Worm (Caenorhabditis elegans) whole organism, young adult: ENCODE data around the gene tsn-1.

ENCODE experiments used
- B0035.1 ChIP-seq: sonication (generic microtip); optimal IDR thresholded peaks from 2 replicates; lab custom pipeline; 2016; ENCODE audit warnings: missing genetic modification characterization, mild to moderate bottlenecking, missing compliant biosample characterization, missing genotype, missing genetic modification reagents
- C17E4.6 ChIP-seq: fragments of 200-800 bp; sonication (Bioruptor generic); IDR thresholded peaks from 2 replicates; pipeline ENCODE4 v1.3.6; 2022; ENCODE audit warnings: missing genetic modification reagents, missing genetic modification characterization, missing compliant biosample characterization
- D2030.7 ChIP-seq: fragments of 200-800 bp; sonication (Bioruptor generic); IDR thresholded peaks from 2 replicates; pipeline ENCODE4 v1.3.6; 2022; ENCODE audit warnings: missing genetic modification reagents, missing genetic modification characterization, missing compliant biosample characterization
- F33H1.4 ChIP-seq: fragments of 200-800 bp; sonication (Bioruptor generic); IDR thresholded peaks from 2 replicates; pipeline ENCODE4 v1.3.6; 2022; ENCODE audit warnings: missing genetic modification reagents, missing genetic modification characterization, missing compliant biosample characterization
- F49E8.2 ChIP-seq: sonication (generic microtip); optimal IDR thresholded peaks from 3 replicates; lab custom pipeline; 2017; ENCODE audit warnings: missing genetic modification characterization, mild to moderate bottlenecking, missing compliant biosample characterization, antibody characterized with exemption, moderate library complexity; ENCODE audit not compliant: insufficient read depth
- F52B5.7 ChIP-seq: sonication (generic microtip); optimal IDR thresholded peaks from 2 replicates; lab custom pipeline; 2016; ENCODE audit warnings: mild to moderate bottlenecking, missing genetic modification characterization, missing compliant biosample characterization
- Y53G8AR.9 ChIP-seq: fragments of 200-800 bp; sonication (Bioruptor generic); conservative IDR thresholded peaks from 2 replicates; pipeline ENCODE4 v1.3.6; 2022; ENCODE audit warnings: missing genetic modification reagents, missing genetic modification characterization, missing compliant biosample characterization
- Y67H2A.10 ChIP-seq: fragments of 200-800 bp; sonication (Bioruptor generic); conservative IDR thresholded peaks from 2 replicates; pipeline ENCODE4 v1.3.6; 2022; ENCODE audit warnings: missing genetic modification reagents, missing genetic modification characterization, missing compliant biosample characterization
- Y95B8A.8 ChIP-seq: fragments of 200-800 bp; sonication (Bioruptor generic); IDR thresholded peaks from 2 replicates; pipeline ENCODE4 v1.3.6; 2022; ENCODE audit warnings: missing genetic modification reagents, missing genetic modification characterization, missing compliant biosample characterization
- akir-1 ChIP-seq: fragments of 200-800 bp; sonication (Bioruptor generic); optimal IDR thresholded peaks from 2 replicates; lab custom pipeline; 2018; ENCODE audit warnings: mild to moderate bottlenecking, missing genetic modification characterization, moderate library complexity, missing compliant biosample characterization
- aptf-2 ChIP-seq: fragments of 200-800 bp; sonication (Bioruptor generic); conservative IDR thresholded peaks from 2 replicates; pipeline ENCODE4 v1.3.6; 2022; ENCODE audit warnings: missing genetic modification reagents, missing genetic modification characterization, missing compliant biosample characterization
- aptf-3 ChIP-seq: fragments of 200-800 bp; sonication (Bioruptor generic); IDR thresholded peaks from 2 replicates; pipeline ENCODE4 v1.3.6; 2022; ENCODE audit warnings: missing genetic modification characterization, missing compliant biosample characterization
- athp-1 ChIP-seq: sonication (generic microtip); optimal IDR thresholded peaks from 2 replicates; lab custom pipeline; 2017; ENCODE audit warnings: mild to moderate bottlenecking, missing genetic modification characterization, missing compliant biosample characterization
- attf-6 ChIP-seq: fragments of 200-800 bp; sonication (Bioruptor generic); IDR thresholded peaks from 2 replicates; pipeline ENCODE4 v1.3.6; 2022; ENCODE audit warnings: missing genetic modification reagents, missing genetic modification characterization, missing compliant biosample characterization
- cebp-1 ChIP-seq, 2 experiments: fragments of 200-800 bp in 1 of 2; sonication (Bioruptor generic) in 1 of 2; sonication (generic microtip) in 1 of 2; IDR thresholded peaks in 1 of 2; optimal IDR thresholded peaks in 1 of 2; 2 replicates each; pipeline versions ENCODE4 v1.3.6 to Lab custom; 2017 to 2022; ENCODE audit warnings: missing compliant biosample characterization in 2 of 2, missing genetic modification characterization in 2 of 2, mild to moderate bottlenecking in 1 of 2, missing genetic modification reagents in 1 of 2, moderate library complexity in 1 of 2
- cebp-2 ChIP-seq: fragments of 200-800 bp; sonication (Bioruptor generic); IDR thresholded peaks from 2 replicates; pipeline ENCODE4 v1.3.6; 2022; ENCODE audit warnings: missing genetic modification characterization, missing compliant biosample characterization
- ceh-58 ChIP-seq: fragments of 200-800 bp; sonication (Bioruptor generic); IDR thresholded peaks from 2 replicates; pipeline ENCODE4 v1.3.6; 2022; ENCODE audit warnings: missing genetic modification characterization, missing compliant biosample characterization
- ceh-91 ChIP-seq: fragments of 200-800 bp; sonication (Bioruptor generic); IDR thresholded peaks from 2 replicates; pipeline ENCODE4 v1.3.6; 2022; ENCODE audit warnings: missing genetic modification reagents, missing genetic modification characterization, missing compliant biosample characterization
- die-1 ChIP-seq: sonication (generic microtip); optimal IDR thresholded peaks from 2 replicates; lab custom pipeline; 2016; ENCODE audit warnings: missing genotype, mild to moderate bottlenecking, missing genetic modification characterization, missing compliant biosample characterization
- dpl-1 ChIP-seq: fragments of 150-350 bp; optimal IDR thresholded peaks from 2 replicates; lab custom pipeline; 2014; ENCODE audit warnings: missing biosample characterization, missing genetic modification reagents, missing genetic modification characterization
- egl-18 ChIP-seq: fragments of 200-800 bp; sonication (Bioruptor generic); IDR thresholded peaks from 2 replicates; pipeline ENCODE4 v1.3.6; 2022; ENCODE audit warnings: missing genetic modification reagents, missing genetic modification characterization, missing compliant biosample characterization
- egl-44 ChIP-seq: fragments of 200-800 bp; sonication (Bioruptor generic); IDR thresholded peaks from 2 replicates; pipeline ENCODE4 v1.3.6; 2022; ENCODE audit warnings: missing genetic modification reagents, missing genetic modification characterization, missing compliant biosample characterization
- egrh-3 ChIP-seq: fragments of 200-800 bp; sonication (Bioruptor generic); IDR thresholded peaks from 2 replicates; pipeline ENCODE4 v1.3.6; 2022; ENCODE audit warnings: missing genetic modification reagents, missing genetic modification characterization, missing compliant biosample characterization
- hlh-26 ChIP-seq: fragments of 200-800 bp; sonication (Bioruptor generic); conservative IDR thresholded peaks from 2 replicates; pipeline ENCODE4 v1.3.6; 2022; ENCODE audit warnings: missing genetic modification reagents, missing genetic modification characterization, missing compliant biosample characterization
- hmg-1.2 ChIP-seq: fragments of 200-800 bp; sonication (Bioruptor generic); IDR thresholded peaks from 2 replicates; pipeline ENCODE4 v1.3.6; 2022; ENCODE audit warnings: missing genetic modification reagents, missing genetic modification characterization, missing compliant biosample characterization
- hsf-1 ChIP-seq: fragments of 200-800 bp; sonication (Bioruptor generic); IDR thresholded peaks from 2 replicates; pipeline ENCODE4 v1.3.6; 2022; ENCODE audit warnings: missing genetic modification reagents, missing genetic modification characterization, missing compliant biosample characterization
- lag-1 ChIP-seq: fragments of 200-800 bp; sonication (Bioruptor generic); IDR thresholded peaks from 2 replicates; pipeline ENCODE4 v1.3.6; 2022; ENCODE audit warnings: missing genetic modification reagents, missing genetic modification characterization, missing compliant biosample characterization
- lin-35 ChIP-seq, 3 experiments: fragments of 150-350 bp in 2 of 3; sonication (generic microtip) in 1 of 3; optimal IDR thresholded peaks; 2 replicates each; lab custom pipeline; 2014 to 2018; ENCODE audit warnings: missing biosample characterization in 3 of 3, missing genetic modification characterization in 3 of 3, missing genetic modification reagents in 3 of 3
- lsl-1 ChIP-seq: fragments of 200-800 bp; sonication (Bioruptor generic); optimal IDR thresholded peaks from 2 replicates; lab custom pipeline; 2018; ENCODE audit warnings: mild to moderate bottlenecking, missing genetic modification characterization, moderate library complexity, missing compliant biosample characterization
- madf-3 ChIP-seq: fragments of 200-800 bp; sonication (Bioruptor generic); IDR thresholded peaks from 2 replicates; pipeline ENCODE4 v1.3.6; 2022; ENCODE audit warnings: missing genetic modification reagents, missing genetic modification characterization, missing compliant biosample characterization
- madf-6 ChIP-seq: fragments of 200-800 bp; sonication (Bioruptor generic); IDR thresholded peaks from 2 replicates; pipeline ENCODE4 v1.3.6; 2022; ENCODE audit warnings: missing genetic modification reagents, missing genetic modification characterization, missing compliant biosample characterization
- madf-8 ChIP-seq: fragments of 200-800 bp; sonication (Bioruptor generic); conservative IDR thresholded peaks from 2 replicates; pipeline ENCODE4 v1.3.6; 2022; ENCODE audit warnings: missing genetic modification reagents, missing genetic modification characterization, missing compliant biosample characterization
- nhr-120 ChIP-seq: fragments of 200-800 bp; sonication (Bioruptor generic); IDR thresholded peaks from 2 replicates; pipeline ENCODE4 v1.3.6; 2022; ENCODE audit warnings: missing genetic modification characterization, missing compliant biosample characterization
- nhr-179 ChIP-seq: sonication (generic microtip); optimal IDR thresholded peaks from 2 replicates; lab custom pipeline; 2016; ENCODE audit warnings: mild to moderate bottlenecking, missing genetic modification characterization, missing compliant biosample characterization
- rcor-1 ChIP-seq: fragments of 200-800 bp; sonication (Bioruptor generic); IDR thresholded peaks from 2 replicates; pipeline ENCODE4 v1.3.6; 2022; ENCODE audit warnings: missing genetic modification reagents, missing genetic modification characterization, missing compliant biosample characterization
- rec-8 ChIP-seq, 2 experiments: sonication (generic microtip); optimal IDR thresholded peaks; 2 replicates each; lab custom pipeline; 2016; ENCODE audit warnings: mild to moderate bottlenecking in 2 of 2, missing genetic modification characterization in 2 of 2, missing genetic modification reagents in 2 of 2, missing genotype in 2 of 2, missing biosample characterization in 1 of 2, missing compliant biosample characterization in 1 of 2, moderate library complexity in 1 of 2
- snpc-4 ChIP-seq, 5 experiments: fragments of 150-350 bp in 1 of 5; sonication (generic microtip) in 4 of 5; optimal IDR thresholded peaks; 2 replicates each; lab custom pipeline; 2014 to 2018; ENCODE audit warnings: missing genetic modification characterization in 5 of 5, missing biosample characterization in 3 of 5, antibody characterized with exemption in 2 of 5, mild to moderate bottlenecking in 2 of 5, missing compliant biosample characterization in 2 of 5, missing genotype in 2 of 5, moderate library complexity in 2 of 5, missing genetic modification reagents in 1 of 5
- sptf-2 ChIP-seq: fragments of 200-800 bp; sonication (Bioruptor generic); optimal IDR thresholded peaks from 2 replicates; lab custom pipeline; 2018; ENCODE audit warnings: mild to moderate bottlenecking, missing genetic modification characterization, missing compliant biosample characterization
- tlf-1 ChIP-seq: fragments of 200-800 bp; sonication (Bioruptor generic); optimal IDR thresholded peaks from 2 replicates; lab custom pipeline; 2018; ENCODE audit warnings: mild to moderate bottlenecking, missing genetic modification characterization, missing compliant biosample characterization
- xnd-1 ChIP-seq: sonication (generic microtip); optimal IDR thresholded peaks from 2 replicates; lab custom pipeline; 2016; ENCODE audit warnings: missing genotype, missing genetic modification reagents, missing genetic modification characterization, missing compliant biosample characterization
- zim-3 ChIP-seq: sonication (generic microtip); optimal IDR thresholded peaks from 2 replicates; lab custom pipeline; 2017; ENCODE audit warnings: mild to moderate bottlenecking, missing genetic modification characterization, moderate library complexity, missing compliant biosample characterization
- ztf-26 ChIP-seq: sonication (generic microtip); optimal IDR thresholded peaks from 2 replicates; lab custom pipeline; 2017; ENCODE audit warnings: missing genetic modification characterization, missing compliant biosample characterization
- ztf-28 ChIP-seq: fragments of 200-800 bp; sonication (Bioruptor generic); IDR thresholded peaks from 2 replicates; pipeline ENCODE4 v1.3.6; 2022; ENCODE audit warnings: missing genetic modification reagents, missing genetic modification characterization, missing compliant biosample characterization
- ztf-3 ChIP-seq: fragments of 200-800 bp; sonication (Bioruptor generic); optimal IDR thresholded peaks from 2 replicates; lab custom pipeline; 2018; ENCODE audit warnings: mild to moderate bottlenecking, missing genetic modification characterization, missing compliant biosample characterization
- ztf-6 ChIP-seq: fragments of 200-800 bp; sonication (Bioruptor generic); IDR thresholded peaks from 2 replicates; pipeline ENCODE4 v1.3.6; 2022; ENCODE audit warnings: missing genetic modification reagents, missing genetic modification characterization, missing compliant biosample characterization

The tsn-1 gene

ce11 chrII:4703011-4703410 lies 3.6 kb upstream of the tsn-1 start (continued):
- TF ChIP-seq F33H1.4 (GFP tag; lab: Robert Waterston, UW) (peak; percentile 36; the same call in 1 of the 2 replicates), athp-1 (tag; lab: Kevin White, UChicago) (peak; percentile 2), hmg-1.2 (peak; percentile 45), madf-8 (GFP tag; lab: Robert Waterston, UW) (peak; percentile 66), tlf-1 (GFP tag; lab: Kevin White, UChicago) (peak; percentile 64), lin-35 (GFP tag; optimal IDR thresholded peaks at IDR 0.05; lab: Kevin White, UChicago) (peak in 1 of 3 experiments; percentile 36), ztf-6 (no peak), lsl-1 (GFP tag; lab: Kevin White, UChicago) (peak; percentile 55), Y95B8A.8 (GFP tag; lab: Robert Waterston, UW) (no peak; the same call in none of the 2 replicates), madf-6 (peak; percentile 78), ztf-28 (GFP tag; lab: Robert Waterston, UW) (no peak), nhr-120 (GFP tag; lab: Robert Waterston, UW) (no peak), madf-3 (peak; percentile 76), nhr-179 (tag; lab: Kevin White, UChicago) (no peak), egl-18 (GFP tag; lab: Robert Waterston, UW) (no peak), egl-44 (GFP tag; lab: Robert Waterston, UW) (no peak), xnd-1 (tag; lab: Kevin White, UChicago) (peak; percentile 13), Y53G8AR.9 (GFP tag; lab: Robert Waterston, UW) (peak; percentile 83), rec-8 (tag; optimal IDR thresholded peaks at IDR 0.05; lab: Kevin White, UChicago) (no peak), hsf-1 (GFP tag; lab: Robert Waterston, UW) (peak; percentile 80), sptf-2 (GFP tag; lab: Kevin White, UChicago) (no peak), rcor-1 (GFP tag; lab: Robert Waterston, UW) (peak; percentile 77), D2030.7 (GFP tag; lab: Robert Waterston, UW) (peak; percentile 57), aptf-3 (GFP tag; lab: Robert Waterston, UW) (no peak), lag-1 (GFP tag; lab: Robert Waterston, UW) (no peak), C17E4.6 (peak; percentile 51; the same call in 1 of the 2 replicates)

DNA sequence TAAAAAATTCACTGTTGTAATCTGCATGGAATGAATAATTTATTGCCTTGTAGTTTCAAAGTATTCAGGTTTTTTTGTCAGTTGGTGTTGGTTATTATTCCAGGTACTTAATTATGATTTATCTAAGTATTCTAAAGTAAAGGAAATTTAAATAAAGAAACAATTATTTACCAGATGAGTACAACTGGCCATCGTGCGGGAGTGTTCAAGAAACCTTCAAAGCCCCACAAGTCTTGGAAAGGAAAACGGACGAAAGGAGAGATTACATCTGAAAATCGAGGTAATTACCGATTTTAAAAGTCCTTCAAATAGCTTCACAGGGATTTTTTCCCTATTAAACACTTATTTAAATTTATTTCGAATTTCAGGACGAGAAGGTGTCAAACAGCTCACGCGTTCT lies 3.5 kb downstream of the tsn-1 start, which contains the start of gene tag-151:
Gene tag-151, plus strand, starts transcription at position 158 of the 400 bp plus-strand sequence.
- TF ChIP-seq die-1 (no peak), hmg-1.2 (no peak), snpc-4 (GFP tag; optimal IDR thresholded peaks at IDR 0.05; lab: Kevin White, UChicago) (no peak), snpc-4 (tag; optimal IDR thresholded peaks at IDR 0.05; lab: Kevin White, UChicago) (peak in 2 of 4 experiments; percentile 13 to 29), xnd-1 (tag; lab: Kevin White, UChicago) (peak; percentile 23), Y67H2A.10 (no peak), aptf-2 (GFP tag; lab: Robert Waterston, UW) (no peak), hlh-26 (GFP tag; lab: Robert Waterston, UW) (no peak), ceh-58 (no peak), F52B5.7 (peak; percentile 16), rcor-1 (GFP tag; lab: Robert Waterston, UW) (no peak), B0035.1 (tag; lab: Kevin White, UChicago) (no peak), cebp-1 (GFP tag; IDR thresholded peaks at IDR 0.05; lab: Robert Waterston, UW) (no peak), cebp-1 (tag; optimal IDR thresholded peaks at IDR 0.05; lab: Kevin White, UChicago) (no peak), F49E8.2 (tag; lab: Kevin White, UChicago) (peak; percentile 24), akir-1 (GFP tag; lab: Kevin White, UChicago) (no peak), attf-6 (GFP tag; lab: Robert Waterston, UW) (no peak), egrh-3 (no peak), ceh-91 (GFP tag; lab: Robert Waterston, UW) (no peak), ztf-6 (no peak), dpl-1 (GFP tag; lab: Kevin White, UChicago) (no peak), zim-3 (tag; lab: Kevin White, UChicago) (no peak), ztf-3 (GFP tag; lab: Kevin White, UChicago) (no peak), hsf-1 (GFP tag; lab: Robert Waterston, UW) (no peak; the same call in 1 of the 2 replicates), ztf-28 (GFP tag; lab: Robert Waterston, UW) (no peak), egl-44 (GFP tag; lab: Robert Waterston, UW) (no peak), Y53G8AR.9 (GFP tag; lab: Robert Waterston, UW) (0 out of 2 replicates have a peak, but pooled peaks have one; percentile 61), ztf-26 (tag; lab: Kevin White, UChicago) (no peak), cebp-2 (GFP tag; lab: Robert Waterston, UW) (no peak)
